Worm (Caenorhabditis elegans): Measurements from ENCODE around the gene T12G3.11.

T12G3.11 gene

DNA sequence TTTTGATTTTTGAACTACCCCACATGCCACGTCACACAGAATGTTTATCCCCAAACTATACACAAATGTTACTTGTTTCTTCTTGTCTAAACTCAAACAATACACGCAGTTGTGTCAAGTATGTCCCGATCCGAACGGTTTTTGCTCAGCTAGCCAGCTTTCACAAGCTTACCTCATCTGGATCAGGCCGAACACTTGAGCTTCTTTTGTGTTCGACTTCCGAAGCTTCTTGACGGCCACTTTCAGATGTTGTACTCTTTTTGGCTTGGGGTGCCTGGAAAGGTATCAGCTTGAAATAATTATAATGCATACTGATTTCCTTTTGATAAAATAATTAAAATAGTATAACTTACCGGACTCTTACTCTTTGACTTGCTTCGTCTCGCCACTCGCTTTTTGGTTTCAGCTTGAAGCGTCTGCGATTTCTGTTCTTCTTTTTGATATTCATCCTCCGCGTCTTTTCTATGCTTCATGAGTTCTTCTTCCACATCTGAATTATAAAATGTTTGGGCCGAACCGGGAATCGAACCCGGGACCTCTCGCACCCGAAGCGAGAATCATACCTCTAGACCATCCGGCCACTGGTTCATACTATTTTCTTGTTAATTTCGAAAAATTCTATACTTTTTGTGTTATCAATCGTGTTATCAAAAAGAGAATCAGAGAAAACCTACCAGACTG is 24.3 kb downstream of the T12G3.11 start (continued):
- TF ChIP-seq hmg-1.2 (GFP tag; IDR thresholded peaks at IDR 0.05), result peak; percentile 39; the same call in 1 of the 2 replicates
- TF ChIP-seq nhr-179 (tag; optimal IDR thresholded peaks at IDR 0.05), result no peak
- no peak for TF ChIP-seq B0336.3 (GFP tag; IDR thresholded peaks at IDR 0.05)
- TF ChIP-seq tbx-9 (tag; optimal IDR thresholded peaks at IDR 0.05; ENCODE audit: borderline replicate concordance), result no peak
- TF ChIP-seq Y95B8A.8 (GFP tag; IDR thresholded peaks at IDR 0.05), result no peak
- peak; percentile 52 for TF ChIP-seq hrde-1 (tag; optimal IDR thresholded peaks at IDR 0.05; ENCODE audit: borderline replicate concordance)
- TF ChIP-seq sptf-2 (GFP tag; optimal IDR thresholded peaks at IDR 0.05), result no peak
- peak; percentile 44; the same call in 1 of the 2 replicates for TF ChIP-seq egl-44 (GFP tag; IDR thresholded peaks at IDR 0.05)
- TF ChIP-seq ceh-91 (GFP tag; IDR thresholded peaks at IDR 0.05), result no peak
- TF ChIP-seq cebp-2 (GFP tag; IDR thresholded peaks at IDR 0.05), result peak; percentile 89; the same call in 1 of the 2 replicates
- peak; percentile 40 for TF ChIP-seq lsl-1 (GFP tag; optimal IDR thresholded peaks at IDR 0.05)
- no peak for TF ChIP-seq zfh-2 (GFP tag; conservative IDR thresholded peaks at IDR 0.05)
- no peak for TF ChIP-seq ceh-58 (GFP tag; IDR thresholded peaks at IDR 0.05)
- TF ChIP-seq ztf-25 (GFP tag; IDR thresholded peaks at IDR 0.05), result no peak
- no peak for TF ChIP-seq ztf-22 (GFP tag; optimal IDR thresholded peaks at IDR 0.05)
- TF ChIP-seq lin-40 (tag; optimal IDR thresholded peaks at IDR 0.05), result no peak
- TF ChIP-seq lin-35 (GFP tag; optimal IDR thresholded peaks at IDR 0.05), result no peak
- no peak for TF ChIP-seq dpff-1 (tag; optimal IDR thresholded peaks at IDR 0.05)
- no peak for TF ChIP-seq C06A6.2 (GFP tag; conservative IDR thresholded peaks at IDR 0.05)
- TF ChIP-seq F55B11.4 (tag; optimal IDR thresholded peaks at IDR 0.05; ENCODE audit: borderline replicate concordance, insufficient read depth), result no peak
- no peak for TF ChIP-seq zim-3 (tag; optimal IDR thresholded peaks at IDR 0.05)
- TF ChIP-seq nhr-27 (tag; optimal IDR thresholded peaks at IDR 0.05), result no peak
- no peak for TF ChIP-seq egrh-3 (GFP tag; IDR thresholded peaks at IDR 0.05)
- TF ChIP-seq nhr-90 (tag; optimal IDR thresholded peaks at IDR 0.05), result peak; percentile 67
- peak; percentile 60 for TF ChIP-seq rpc-1 (optimal IDR thresholded peaks at IDR 0.05)
- TF ChIP-seq rpc-1 (tag; optimal IDR thresholded peaks at IDR 0.05), result peak; percentile 88
- no peak for TF ChIP-seq lag-1 (GFP tag; IDR thresholded peaks at IDR 0.05)
- no peak for TF ChIP-seq ekl-4 (GFP tag; IDR thresholded peaks at IDR 0.05)
- no peak for TF ChIP-seq K12H6.12 (tag; optimal IDR thresholded peaks at IDR 0.05)
- TF ChIP-seq let-607 (tag; optimal IDR thresholded peaks at IDR 0.05), result peak in 1 of 2 experiments; percentile 49
- no peak for TF ChIP-seq hsf-1 (GFP tag; IDR thresholded peaks at IDR 0.05)
- no peak for TF ChIP-seq nfya-1 (tag; optimal IDR thresholded peaks at IDR 0.05; ENCODE audit: borderline replicate concordance, insufficient read depth)
- TF ChIP-seq F37B4.10 (GFP tag; IDR thresholded peaks at IDR 0.05), result no peak
- no peak for TF ChIP-seq sea-2 (GFP tag; IDR thresholded peaks at IDR 0.05)
- no peak for TF ChIP-seq fkh-3 (tag; optimal IDR thresholded peaks at IDR 0.05)
- TF ChIP-seq ztf-3 (GFP tag; optimal IDR thresholded peaks at IDR 0.05), result no peak
- peak; percentile 18 for TF ChIP-seq T07F8.4 (tag; optimal IDR thresholded peaks at IDR 0.05)
- no peak for TF ChIP-seq F39B2.1 (GFP tag; IDR thresholded peaks at IDR 0.05)
- TF ChIP-seq D2030.7 (GFP tag; IDR thresholded peaks at IDR 0.05), result peak; percentile 35
- TF ChIP-seq madf-3 (GFP tag; IDR thresholded peaks at IDR 0.05), result no peak
- peak; percentile 40 for TF ChIP-seq snpc-1.3 (tag; optimal IDR thresholded peaks at IDR 0.05; ENCODE audit: insufficient read depth)
- TF ChIP-seq ZK185.1 (tag; optimal IDR thresholded peaks at IDR 0.05; ENCODE audit: poor library complexity, severe bottlenecking), result no peak
- TF ChIP-seq sdz-38 (tag; optimal IDR thresholded peaks at IDR 0.05), result no peak
- TF ChIP-seq ztf-18 (tag; optimal IDR thresholded peaks at IDR 0.05), result peak; percentile 49
- TF ChIP-seq Y79H2A.3 (GFP tag; conservative IDR thresholded peaks at IDR 0.05), result no peak
- 0 out of 2 replicates have a peak, but pooled peaks have one; percentile 18 for TF ChIP-seq pbrm-1 (GFP tag; IDR thresholded peaks at IDR 0.05)
- TF ChIP-seq madf-10 (tag; optimal IDR thresholded peaks at IDR 0.05), result peak; percentile 19
- no peak for TF ChIP-seq gei-17 (GFP tag; optimal IDR thresholded peaks at IDR 0.05)

All from whole organism, young adult.